Worm (Caenorhabditis elegans): ENCODE data around the gene C05E4.15.

The C05E4.15 gene

ce11 chrV:708808-709207 lies 52.3 kb downstream of the C05E4.15 start, which contains the start of gene srbc-39:
TSS of gene srbc-39 (plus strand) at chrV:709108.
- TF ChIP-seq mcd-1 (GFP tag; IDR thresholded peaks at IDR 0.05) (no peak), egl-18 (GFP tag; IDR thresholded peaks at IDR 0.05) (no peak), bed-2 (GFP tag; IDR thresholded peaks at IDR 0.05) (no peak), Y53F4B.3 (GFP tag; IDR thresholded peaks at IDR 0.05) (no peak), ztf-25 (GFP tag; IDR thresholded peaks at IDR 0.05) (no peak), attf-5 (GFP tag; optimal IDR thresholded peaks at IDR 0.05) (no peak), lin-35 (GFP tag; optimal IDR thresholded peaks at IDR 0.05) (no peak), hsf-1 (GFP tag; IDR thresholded peaks at IDR 0.05) (no peak), atf-7 (tag; optimal IDR thresholded peaks at IDR 0.05) (no peak), attf-3 (GFP tag; conservative IDR thresholded peaks at IDR 0.05) (no peak), dox-1 (GFP tag; IDR thresholded peaks at IDR 0.05) (no peak), him-1 (tag; optimal IDR thresholded peaks at IDR 0.05) (no peak), zfh-2 (GFP tag; conservative IDR thresholded peaks at IDR 0.05) (no peak), hlh-26 (GFP tag; conservative IDR thresholded peaks at IDR 0.05) (no peak), ztf-18 (tag; optimal IDR thresholded peaks at IDR 0.05) (no peak), madf-6 (GFP tag; IDR thresholded peaks at IDR 0.05) (no peak), sea-2 (GFP tag; IDR thresholded peaks at IDR 0.05) (no peak), hrde-1 (tag; optimal IDR thresholded peaks at IDR 0.05; ENCODE audit: borderline replicate concordance) (no peak)

Measured in whole organism, young adult.